Worm (Caenorhabditis elegans) whole organism, mixed stage, embryonic: ENCODE measurements around the gene C29F7.3.

Experiments used
- elt-3 ChIP-seq: fragments of 150-350 bp; optimal IDR thresholded peaks from 2 replicates; lab custom pipeline; 2014; ENCODE audit warnings: missing biosample characterization, missing genetic modification characterization
- lin-13 ChIP-seq: fragments of 150-350 bp; optimal IDR thresholded peaks from 2 replicates; lab custom pipeline; 2014; ENCODE audit warnings: missing biosample characterization, missing genetic modification characterization
- nhr-76 ChIP-seq: sonication (generic microtip); optimal IDR thresholded peaks from 2 replicates; lab custom pipeline; 2017; ENCODE audit warnings: missing biosample characterization, missing genetic modification characterization
- unc-39 ChIP-seq: fragments of 150-350 bp; optimal IDR thresholded peaks from 2 replicates; lab custom pipeline; 2014; ENCODE audit warnings: missing biosample characterization, missing genetic modification characterization

- no peak for TF ChIP-seq unc-39 (tag; lab: Kevin White, UChicago)
- TF ChIP-seq lin-13 (tag; lab: Kevin White, UChicago): no peak
- no peak for TF ChIP-seq nhr-76 (tag; lab: Kevin White, UChicago)
- TF ChIP-seq elt-3 (tag; lab: Kevin White, UChicago): no peak
Measured at ce11 chrX:13417479-13417878, 2.3 kb downstream of the C29F7.3 start.
